Worm (Caenorhabditis elegans) whole organism, L4 larva: ENCODE results near the gene appg-2.

Experiments
- ctbp-1 ChIP-seq: fragments of 200-800 bp; sonication (Bioruptor generic); IDR thresholded peaks from 2 replicates; pipeline ENCODE4 v1.3.6; 2022; ENCODE audit warnings: missing genetic modification reagents, missing genetic modification characterization, missing compliant biosample characterization
- daf-19 ChIP-seq: fragments of 200-800 bp; sonication (Bioruptor generic); conservative IDR thresholded peaks from 2 replicates; pipeline ENCODE4 v1.3.6; 2022; ENCODE audit warnings: missing genetic modification characterization, missing compliant biosample characterization
- hif-1 ChIP-seq, 2 experiments: sonication (generic microtip); optimal IDR thresholded peaks; 2 replicates each; lab custom pipeline; 2016 to 2017; ENCODE audit warnings: missing compliant biosample characterization in 2 of 2, missing genetic modification characterization in 2 of 2, missing genetic modification reagents in 2 of 2, missing genotype in 2 of 2, mild to moderate bottlenecking in 1 of 2
- hlh-30 ChIP-seq: sonication (generic microtip); optimal IDR thresholded peaks from 2 replicates; lab custom pipeline; 2017; ENCODE audit warnings: antibody characterized with exemption, mild to moderate bottlenecking, missing genetic modification characterization, missing compliant biosample characterization; ENCODE audit not compliant: insufficient read depth
- lin-13 ChIP-seq: fragments of 150-350 bp; optimal IDR thresholded peaks from 2 replicates; lab custom pipeline; 2014; ENCODE audit warnings: missing biosample characterization, missing genetic modification reagents, missing genetic modification characterization
- lin-15B ChIP-seq: fragments of 150-350 bp; sonication (generic microtip); optimal IDR thresholded peaks from 3 replicates; lab custom pipeline; 2014; ENCODE audit warnings: missing biosample characterization, missing genetic modification characterization
- lin-39 ChIP-seq: fragments of 150-350 bp; optimal IDR thresholded peaks from 2 replicates; lab custom pipeline; 2014; ENCODE audit warnings: missing biosample characterization, missing genetic modification reagents, missing genetic modification characterization
- nhr-76 ChIP-seq: fragments of 150-350 bp; optimal IDR thresholded peaks from 2 replicates; lab custom pipeline; 2014; ENCODE audit warnings: missing biosample characterization, missing genetic modification characterization
- pha-4 ChIP-seq, 2 experiments: fragments of 150-350 bp in 1 of 2; fragments of 200-800 bp in 1 of 2; sonication (Bioruptor generic) in 1 of 2; IDR thresholded peaks in 1 of 2; optimal IDR thresholded peaks in 1 of 2; 2 replicates each; pipeline versions ENCODE4 v1.3.6 to Lab custom; 2014 to 2022; ENCODE audit warnings: missing genetic modification characterization in 2 of 2, missing genetic modification reagents in 2 of 2, missing biosample characterization in 1 of 2, missing compliant biosample characterization in 1 of 2
- tag-97 ChIP-seq: fragments of 200-800 bp; sonication (Bioruptor generic); IDR thresholded peaks from 2 replicates; pipeline ENCODE4 v1.3.6; 2022; ENCODE audit warnings: missing genetic modification characterization, missing compliant biosample characterization
- ztf-11 ChIP-seq: fragments of 150-350 bp; optimal IDR thresholded peaks from 2 replicates; lab custom pipeline; 2014; ENCODE audit warnings: missing biosample characterization, missing genetic modification characterization

- TF ChIP-seq tag-97 (GFP tag; lab: Robert Waterston, UW) (no peak), hlh-30 (no peak), lin-13 (no peak), pha-4 (GFP tag; IDR thresholded peaks at IDR 0.05; lab: Robert Waterston, UW) (no peak), pha-4 (tag; optimal IDR thresholded peaks at IDR 0.05; lab: Kevin White, UChicago) (no peak), nhr-76 (no peak), ztf-11 (tag; lab: Kevin White, UChicago) (no peak), lin-15B (tag; lab: Kevin White, UChicago) (no peak), daf-19 (GFP tag; lab: Robert Waterston, UW) (no peak), ctbp-1 (GFP tag; lab: Robert Waterston, UW) (no peak), hif-1 (tag; optimal IDR thresholded peaks at IDR 0.05; lab: Kevin White, UChicago) (no peak), lin-39 (no peak)
Observed at ce11 chrII:8766475-8766874, 34.5 kb upstream of the appg-2 start, which contains the start of the genes nsph-1.1 and K08F8.15.
